Fruit fly (Drosophila melanogaster): Measurements from ENCODE around the gene CG9154.

The CG9154 gene

DNA sequence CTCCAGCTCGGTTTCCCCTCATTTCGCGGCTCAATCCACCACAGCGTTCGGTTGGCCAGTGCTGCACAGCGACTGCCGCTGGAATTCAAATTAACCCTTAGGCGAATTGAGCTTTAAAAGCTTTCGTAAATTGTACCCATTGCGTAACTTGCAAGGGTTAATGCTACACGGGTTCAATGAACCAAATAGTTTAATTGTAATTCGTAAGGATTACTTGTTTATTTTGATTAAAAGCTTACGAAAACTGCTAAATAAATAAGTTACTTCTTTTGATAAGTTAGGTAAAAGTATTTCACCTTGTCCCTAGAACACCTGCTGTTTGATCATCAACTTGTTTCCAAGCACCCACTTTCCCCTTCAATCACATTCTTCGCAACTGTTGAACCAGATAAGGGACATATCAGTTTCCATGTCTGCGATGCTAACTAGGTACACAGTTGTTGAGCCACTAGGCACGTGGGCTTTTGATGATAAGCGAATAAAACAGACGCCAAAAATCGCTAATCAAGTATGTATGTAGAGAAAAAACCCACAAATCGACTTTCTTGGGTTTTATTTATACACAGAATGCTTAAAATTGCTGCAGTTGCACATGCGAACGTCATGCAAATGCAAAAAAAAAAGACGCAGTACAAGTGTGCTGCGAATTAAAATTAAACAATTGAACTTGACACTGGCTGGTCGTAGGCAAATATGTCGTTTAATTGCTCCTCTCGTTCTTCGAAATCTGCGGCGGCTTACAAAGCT is 24.3 kb downstream of the CG9154 start, which contains the start of gene Pfas (continued):
- TF ChIP-seq vnd (GFP tag; IDR thresholded peaks at IDR 0.05; ENCODE audit: partially characterized antibody) (no peak), cg (GFP tag; optimal IDR thresholded peaks at IDR 0.05) (no peak), Max (GFP tag; optimal IDR thresholded peaks at IDR 0.05) (peak; percentile 33), toy (GFP tag; IDR thresholded peaks at IDR 0.05) (no peak), Sin3A (optimal IDR thresholded peaks at IDR 0.05) (no peak), insv (GFP tag; optimal IDR thresholded peaks at IDR 0.05) (no peak), Trl (optimal IDR thresholded peaks at IDR 0.05) (no peak), Trl (GFP tag; optimal IDR thresholded peaks at IDR 0.05) (peak; percentile 52), hth (optimal IDR thresholded peaks at IDR 0.05) (no peak), Mad (GFP tag; optimal IDR thresholded peaks at IDR 0.05) (no peak), jumu (GFP tag; optimal IDR thresholded peaks at IDR 0.05) (peak; percentile 34), run (tag; optimal IDR thresholded peaks at IDR 0.05) (no peak), crc (GFP tag; optimal IDR thresholded peaks at IDR 0.05) (peak; percentile 34), Pdp1 (GFP tag; optimal IDR thresholded peaks at IDR 0.05) (peak; percentile 32 to 100), Opbp (GFP tag; IDR thresholded peaks at IDR 0.05; ENCODE audit: partially characterized antibody) (no peak), Gug (GFP tag; IDR thresholded peaks at IDR 0.05) (0 out of 4 replicates have a peak, but pooled peaks have one; percentile 17), vfl (GFP tag; optimal IDR thresholded peaks at IDR 0.05) (peak; percentile 64), sisA (GFP tag; IDR thresholded peaks at IDR 0.05) (0 out of 2 replicates have a peak, but pooled peaks have one; percentile 11), MTF-1 (GFP tag; optimal IDR thresholded peaks at IDR 0.05; ENCODE audit: borderline replicate concordance) (peak; percentile 26), GATAe (GFP tag; conservative IDR thresholded peaks at IDR 0.05) (no peak), salm (tag; optimal IDR thresholded peaks at IDR 0.05) (no peak), CG4328 (GFP tag; optimal IDR thresholded peaks at IDR 0.05) (peak; percentile 27), Fer3 (tag; optimal IDR thresholded peaks at IDR 0.05) (peak; percentile 53), CG9727 (GFP tag; optimal IDR thresholded peaks at IDR 0.05) (peak; percentile 62), zfh1 (GFP tag; IDR thresholded peaks at IDR 0.05) (peak; percentile 26; the same call in 1 of the 3 replicates), CG12071 (GFP tag; optimal IDR thresholded peaks at IDR 0.05) (peak; percentile 31), CG13624 (GFP tag; optimal IDR thresholded peaks at IDR 0.05) (peak; percentile 69), Antp (GFP tag; optimal IDR thresholded peaks at IDR 0.05) (peak; percentile 38), CG12104 (GFP tag; optimal IDR thresholded peaks at IDR 0.05) (peak; percentile 16), bbx (GFP tag; IDR thresholded peaks at IDR 0.05; ENCODE audit: partially characterized antibody) (0 out of 2 replicates have a peak, but pooled peaks have one; percentile 22), CG4617 (GFP tag; optimal IDR thresholded peaks at IDR 0.05; ENCODE audit: borderline replicate concordance) (no peak), Asciz (GFP tag; optimal IDR thresholded peaks at IDR 0.05) (no peak)

DNA sequence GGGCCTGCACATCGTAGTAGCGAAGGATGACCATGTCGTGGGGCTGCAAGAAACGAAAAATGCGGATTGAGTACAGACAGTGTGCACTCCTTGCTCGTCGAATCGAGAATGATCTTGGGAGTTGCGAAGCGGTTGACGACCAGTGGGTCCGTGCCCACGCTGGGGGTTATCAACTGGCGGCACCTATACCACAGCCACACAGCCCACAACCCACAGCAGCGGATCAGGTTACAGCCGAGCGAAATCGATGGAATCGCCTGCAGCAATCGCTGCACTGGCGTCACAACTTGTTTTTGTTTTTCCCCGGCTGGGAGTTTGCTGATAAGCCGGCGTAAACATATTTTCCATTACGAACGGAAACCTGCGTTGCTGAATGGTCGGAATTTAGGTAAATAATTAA is 25.0 kb downstream of the CG9154 start:
- TF ChIP-seq CG34376 (GFP tag; optimal IDR thresholded peaks at IDR 0.05): no peak
- 0 out of 2 replicates have a peak, but pooled peaks have one; percentile 20 for TF ChIP-seq CG42726 (GFP tag; IDR thresholded peaks at IDR 0.05; ENCODE audit: partially characterized antibody)
- TF ChIP-seq Sry-β (GFP tag; optimal IDR thresholded peaks at IDR 0.05): no peak
- TF ChIP-seq hb (GFP tag; IDR thresholded peaks at IDR 0.05; ENCODE audit: partially characterized antibody): no peak

DNA sequence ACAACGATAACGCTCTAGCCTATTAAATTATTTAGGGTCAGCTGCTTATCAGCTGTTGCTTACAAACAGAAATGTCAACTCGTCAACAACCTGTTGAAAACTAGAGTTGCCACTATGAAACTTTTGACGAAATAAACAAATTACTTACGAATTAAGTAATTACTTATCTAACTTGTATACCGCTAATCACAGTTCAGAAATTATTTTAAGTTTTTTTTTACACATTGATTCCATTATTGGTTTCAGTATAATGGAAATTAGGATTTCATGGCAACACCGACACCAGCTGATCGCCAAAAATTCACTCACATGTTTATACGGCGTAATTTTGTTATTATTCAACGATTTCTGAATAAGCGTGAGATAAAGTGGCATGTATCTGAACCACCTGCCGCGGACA is 32.7 kb downstream of the CG9154 start, which contains the start of the genes CG9117 and CG31643:
TSS of gene CG9117 (minus strand) at position 73 of the 400 bp plus-strand sequence.
TSS of gene CG31643 (plus strand) at position 288 of the 400 bp plus-strand sequence.
- TF ChIP-seq Ravus (GFP tag; IDR thresholded peaks at IDR 0.05) (no peak), Hr51 (GFP tag; optimal IDR thresholded peaks at IDR 0.05) (no peak), Hr3 (GFP tag; optimal IDR thresholded peaks at IDR 0.05) (peak; percentile 23), bsh (GFP tag; optimal IDR thresholded peaks at IDR 0.05) (peak in 1 of 2 experiments; percentile 53), dpn (GFP tag; optimal IDR thresholded peaks at IDR 0.05) (peak; percentile 60 to 61), wdn (GFP tag; IDR thresholded peaks at IDR 0.05) (no peak), CG10654 (GFP tag; optimal IDR thresholded peaks at IDR 0.05) (peak; percentile 41), gem (tag; optimal IDR thresholded peaks at IDR 0.05) (no peak), wek (GFP tag; optimal IDR thresholded peaks at IDR 0.05) (no peak), gsb-n (tag; optimal IDR thresholded peaks at IDR 0.05) (no peak), cad (GFP tag; optimal IDR thresholded peaks at IDR 0.05) (no peak), chn (GFP tag; optimal IDR thresholded peaks at IDR 0.05) (peak; percentile 42), zfh1 (GFP tag; IDR thresholded peaks at IDR 0.05) (no peak), CG13424 (tag; optimal IDR thresholded peaks at IDR 0.05) (peak; percentile 69)
